Worm (Caenorhabditis elegans): ENCODE data around the gene str-73.

ce11 chrV:16399388-16399787 lies 30.7 kb upstream of the str-73 start, which contains the start of gene sre-36:
- TF ChIP-seq snpc-4 (tag; optimal IDR thresholded peaks at IDR 0.05) = no peak
- TF ChIP-seq blmp-1 (tag; optimal IDR thresholded peaks at IDR 0.05) = no peak
- TF ChIP-seq nhr-237 (tag; optimal IDR thresholded peaks at IDR 0.05) = no peak
- TF ChIP-seq bed-3 (GFP tag; optimal IDR thresholded peaks at IDR 0.05) = no peak
- no peak for TF ChIP-seq elt-3 (tag; optimal IDR thresholded peaks at IDR 0.05)
- no peak for TF ChIP-seq ces-1 (GFP tag; optimal IDR thresholded peaks at IDR 0.05)
- TF ChIP-seq mep-1 (tag; optimal IDR thresholded peaks at IDR 0.05) = no peak
- TF ChIP-seq unc-62 (GFP tag; optimal IDR thresholded peaks at IDR 0.05) = no peak
- no peak for TF ChIP-seq nhr-76 (tag; optimal IDR thresholded peaks at IDR 0.05)
